Fruit fly (Drosophila melanogaster): ENCODE measurements around the gene CG34250.

The CG34250 gene

DNA sequence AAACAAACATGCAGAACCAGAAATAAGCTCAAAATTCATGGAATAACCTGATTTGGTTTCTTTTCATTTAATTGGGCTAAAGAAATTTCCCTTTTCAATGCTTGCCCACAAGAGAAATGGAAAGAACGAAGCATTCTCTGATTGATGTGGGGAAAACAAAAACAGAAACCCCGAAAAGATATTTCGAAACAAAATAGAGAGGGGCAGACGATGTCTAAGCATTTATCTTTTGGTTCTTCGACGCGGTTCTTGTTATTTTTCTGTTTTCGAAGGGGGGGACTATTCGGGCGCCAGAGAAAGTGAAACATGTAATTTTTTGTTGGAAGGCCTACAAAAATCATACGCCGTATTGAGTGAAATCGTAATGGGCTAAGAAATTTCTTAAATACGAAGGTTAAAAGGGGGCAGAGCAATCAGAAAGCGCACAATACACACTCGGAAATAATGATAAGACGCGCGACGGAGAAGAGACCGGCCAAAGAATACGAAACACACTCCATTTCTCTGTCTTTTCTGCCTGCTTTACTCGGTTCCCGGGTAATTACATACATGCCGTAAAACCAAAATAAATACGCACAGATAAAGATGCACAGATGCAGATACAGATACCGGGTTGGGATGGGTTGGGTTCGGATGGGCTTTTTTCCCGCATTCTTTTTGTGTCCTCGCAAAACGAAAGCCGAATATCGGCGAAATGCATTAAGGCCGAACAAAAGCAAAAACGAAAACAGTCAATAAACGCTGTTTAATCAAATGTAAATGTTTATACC lies 12.8 kb downstream of the CG34250 start:
- TF ChIP-seq Rel (GFP tag; optimal IDR thresholded peaks at IDR 0.05), result no peak
- TF ChIP-seq Rel (tag; optimal IDR thresholded peaks at IDR 0.05), result peak; percentile 27
- TF ChIP-seq br (GFP tag; optimal IDR thresholded peaks at IDR 0.05), result peak; percentile 10
- peak; percentile 53 for TF ChIP-seq psq (GFP tag; optimal IDR thresholded peaks at IDR 0.05)
- no peak for TF ChIP-seq Hnf4 (GFP tag; optimal IDR thresholded peaks at IDR 0.05)

DNA sequence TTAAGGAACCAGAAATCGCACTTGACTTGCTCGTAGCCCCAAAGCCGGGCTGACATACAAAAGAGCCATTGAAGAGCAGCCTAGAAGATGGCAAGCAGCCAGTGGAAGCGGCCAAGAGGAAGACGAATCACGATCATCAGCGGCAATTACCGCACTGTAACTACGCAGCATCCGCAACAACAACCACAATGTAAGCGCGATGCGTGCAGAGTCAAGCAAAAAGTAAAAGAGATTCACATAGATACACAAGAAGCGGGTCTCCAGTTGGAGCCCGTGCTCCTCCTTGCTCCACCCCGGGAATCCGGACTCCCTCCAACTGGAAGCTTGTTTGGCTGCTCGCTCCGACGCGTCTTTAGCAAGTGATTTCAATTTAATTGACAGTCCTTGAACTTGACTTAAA lies 15.6 kb downstream of the CG34250 start:
- no peak for TF ChIP-seq fru (GFP tag; optimal IDR thresholded peaks at IDR 0.05)
- no peak for TF ChIP-seq sage (GFP tag; optimal IDR thresholded peaks at IDR 0.05)
- TF ChIP-seq Rel (GFP tag; optimal IDR thresholded peaks at IDR 0.05), result no peak
- no peak for TF ChIP-seq Rel (tag; optimal IDR thresholded peaks at IDR 0.05)
- TF ChIP-seq GATAd (GFP tag; optimal IDR thresholded peaks at IDR 0.05), result no peak
- no peak for TF ChIP-seq N (GFP tag; optimal IDR thresholded peaks at IDR 0.05)
- TF ChIP-seq woc (GFP tag; optimal IDR thresholded peaks at IDR 0.05), result no peak
- no peak for TF ChIP-seq dmrt93B (GFP tag; optimal IDR thresholded peaks at IDR 0.05)

DNA sequence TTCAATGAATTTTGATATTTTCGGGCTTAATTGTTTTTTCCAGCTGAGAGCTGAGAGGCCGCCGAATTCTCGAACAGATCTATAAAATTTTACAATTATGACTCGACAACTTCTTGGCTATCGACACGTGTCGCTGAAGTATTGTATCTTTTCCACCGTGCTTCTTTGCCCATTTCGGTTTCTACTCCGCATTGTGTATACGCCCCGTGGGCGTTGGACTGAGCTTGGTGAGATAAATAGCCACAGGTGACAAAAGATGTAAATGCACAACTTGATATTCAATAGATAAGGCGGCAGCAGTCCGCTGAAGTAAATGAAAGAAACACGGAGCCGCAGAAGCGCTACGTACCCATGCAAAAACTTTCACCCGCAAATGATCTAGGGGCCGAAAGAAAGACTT lies 17.2 kb downstream of the CG34250 start:
- TF ChIP-seq Jra (GFP tag; optimal IDR thresholded peaks at IDR 0.05), result no peak
- TF ChIP-seq foxo (GFP tag; optimal IDR thresholded peaks at IDR 0.05), result no peak

DNA sequence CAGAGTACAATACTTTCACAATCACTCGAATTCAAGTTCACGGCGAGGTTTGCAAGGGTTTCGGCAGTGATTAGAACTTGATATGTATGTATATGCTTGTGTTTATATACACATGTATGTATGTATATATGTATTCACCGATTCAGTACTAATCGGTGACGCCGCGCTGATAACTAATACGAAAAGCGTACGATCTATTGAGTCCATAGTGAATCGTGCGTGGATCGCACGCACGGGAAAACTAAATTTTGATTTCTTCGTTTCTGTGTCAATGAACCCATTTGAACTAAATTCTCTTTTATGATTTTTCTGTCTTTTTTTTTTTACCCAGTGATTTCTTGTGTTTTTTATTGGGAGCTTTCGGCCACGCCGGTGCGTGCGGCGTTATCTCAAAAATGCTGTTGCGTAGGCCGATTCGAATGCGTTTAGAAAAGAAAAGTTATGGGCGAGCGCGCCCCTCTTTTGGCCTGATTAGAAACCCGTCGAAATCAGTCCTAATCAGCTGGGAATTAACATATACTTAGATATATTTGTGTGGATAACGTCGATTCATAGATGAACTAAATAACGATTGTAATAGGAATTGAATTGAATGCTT lies 17.9 kb downstream of the CG34250 start:
- TF ChIP-seq rgr (GFP tag; optimal IDR thresholded peaks at IDR 0.05), result no peak
- no peak for TF ChIP-seq dl (GFP tag; optimal IDR thresholded peaks at IDR 0.05; ENCODE audit: insufficient read depth in 1 of 2, partially characterized antibody in 2 of 2)
- no peak for TF ChIP-seq pan (optimal IDR thresholded peaks at IDR 0.05)
- no peak for TF ChIP-seq HLH106 (tag; optimal IDR thresholded peaks at IDR 0.05)
- no peak for TF ChIP-seq jim (GFP tag; optimal IDR thresholded peaks at IDR 0.05)
- no peak for TF ChIP-seq Sp1 (GFP tag; optimal IDR thresholded peaks at IDR 0.05)
- TF ChIP-seq OdsH (GFP tag; optimal IDR thresholded peaks at IDR 0.05), result no peak
- no peak for TF ChIP-seq sv (GFP tag; optimal IDR thresholded peaks at IDR 0.05)
- TF ChIP-seq Mio (GFP tag; optimal IDR thresholded peaks at IDR 0.05), result no peak
- TF ChIP-seq GATAd (GFP tag; optimal IDR thresholded peaks at IDR 0.05), result no peak

DNA sequence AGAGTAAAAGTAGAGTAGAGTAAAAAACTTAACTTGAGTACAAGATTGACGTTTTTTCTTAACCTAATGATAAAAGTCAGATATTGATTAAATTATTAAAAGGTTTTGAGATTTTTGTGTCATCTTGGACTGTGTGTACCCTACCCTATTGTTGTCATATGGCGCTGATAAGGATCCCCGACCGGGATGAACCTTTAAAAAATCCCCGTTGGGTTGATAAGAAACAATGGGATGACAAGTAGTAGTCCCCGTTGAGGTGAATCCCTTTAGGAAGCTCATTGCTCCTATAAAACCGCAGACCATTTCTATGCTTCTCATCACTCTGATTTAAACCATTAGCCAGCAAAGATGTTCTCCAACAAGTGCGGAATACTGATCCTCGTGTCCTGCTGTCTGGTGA lies 18.5 kb downstream of the CG34250 start, which contains the start of gene edin:
edin (plus strand) TSS at position 340 of the 400 bp plus-strand sequence.
- TF ChIP-seq Mio (GFP tag; optimal IDR thresholded peaks at IDR 0.05) (no peak), Rel (GFP tag; optimal IDR thresholded peaks at IDR 0.05) (no peak), Rel (tag; optimal IDR thresholded peaks at IDR 0.05) (peak; percentile 99), rgr (GFP tag; optimal IDR thresholded peaks at IDR 0.05) (no peak), brk (GFP tag; optimal IDR thresholded peaks at IDR 0.05) (no peak), dmrt93B (GFP tag; optimal IDR thresholded peaks at IDR 0.05) (no peak)

DNA sequence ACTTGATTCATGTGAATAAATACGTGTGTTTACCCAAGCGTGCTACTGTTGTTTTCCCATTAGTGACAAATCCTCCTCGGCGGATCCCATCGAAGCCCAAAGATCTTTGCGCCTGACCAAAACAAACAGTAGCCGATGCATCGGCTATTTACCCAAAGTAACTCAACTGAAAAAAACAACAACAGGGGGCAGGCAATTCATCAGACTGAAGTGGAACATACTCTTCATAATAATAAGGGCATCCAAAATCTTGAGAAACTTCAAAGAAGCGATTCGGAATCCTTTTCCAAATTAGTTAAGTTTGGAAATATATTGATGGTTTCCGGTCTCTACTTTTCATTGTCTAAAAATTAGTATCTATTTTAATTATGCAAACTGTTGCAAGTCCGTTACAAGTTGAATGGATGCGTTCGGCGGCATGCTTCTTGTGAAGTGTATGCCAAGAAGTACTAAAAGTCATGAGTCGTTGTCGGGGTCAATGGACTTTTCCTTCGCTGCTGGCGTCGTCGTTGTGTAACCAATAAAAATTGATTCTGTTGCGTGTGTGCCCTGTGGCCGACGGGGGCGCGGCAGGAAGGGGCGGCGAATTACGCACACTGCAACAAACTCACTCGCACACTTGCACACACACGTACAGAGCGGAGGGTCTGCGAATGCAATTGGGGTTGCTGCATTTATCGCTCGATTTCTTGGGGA lies 19.4 kb downstream of the CG34250 start:
- TF ChIP-seq Sp1 (GFP tag; optimal IDR thresholded peaks at IDR 0.05) (peak; percentile 52), Myc (optimal IDR thresholded peaks at IDR 0.05) (no peak), Dfd (GFP tag; optimal IDR thresholded peaks at IDR 0.05) (no peak), jim (GFP tag; optimal IDR thresholded peaks at IDR 0.05) (no peak), Hr78 (GFP tag; optimal IDR thresholded peaks at IDR 0.05) (no peak), Hr83 (GFP tag; optimal IDR thresholded peaks at IDR 0.05; ENCODE audit: poor library complexity, severe bottlenecking) (no peak), woc (GFP tag; optimal IDR thresholded peaks at IDR 0.05) (peak; percentile 70), CG9705 (GFP tag; optimal IDR thresholded peaks at IDR 0.05) (no peak), Vsx2 (GFP tag; optimal IDR thresholded peaks at IDR 0.05; ENCODE audit: partially characterized antibody) (no peak), Jra (GFP tag; optimal IDR thresholded peaks at IDR 0.05) (no peak), brk (GFP tag; optimal IDR thresholded peaks at IDR 0.05) (peak; percentile 14), sv (GFP tag; optimal IDR thresholded peaks at IDR 0.05) (peak; percentile 3), tai (GFP tag; optimal IDR thresholded peaks at IDR 0.05) (peak; percentile 50), dl (GFP tag; optimal IDR thresholded peaks at IDR 0.05; ENCODE audit: insufficient read depth in 1 of 2, partially characterized antibody in 2 of 2) (no peak), dsf (GFP tag; optimal IDR thresholded peaks at IDR 0.05; ENCODE audit: borderline replicate concordance) (no peak), CG32264 (GFP tag; optimal IDR thresholded peaks at IDR 0.05) (no peak), foxo (GFP tag; optimal IDR thresholded peaks at IDR 0.05) (peak in 1 of 2 experiments; percentile 62), pan (optimal IDR thresholded peaks at IDR 0.05) (no peak), Mio (GFP tag; optimal IDR thresholded peaks at IDR 0.05) (no peak), Rel (GFP tag; optimal IDR thresholded peaks at IDR 0.05) (no peak), Rel (tag; optimal IDR thresholded peaks at IDR 0.05) (peak; percentile 75), br (GFP tag; optimal IDR thresholded peaks at IDR 0.05) (peak; percentile 74), GATAd (GFP tag; optimal IDR thresholded peaks at IDR 0.05) (no peak), usp (GFP tag; optimal IDR thresholded peaks at IDR 0.05) (no peak), lola (GFP tag; optimal IDR thresholded peaks at IDR 0.05) (no peak), psq (GFP tag; optimal IDR thresholded peaks at IDR 0.05) (peak; percentile 53), CrebA (GFP tag; optimal IDR thresholded peaks at IDR 0.05; ENCODE audit: borderline replicate concordance) (no peak)

Measured in whole organism, wandering third instar larva.